Fruit fly (Drosophila melanogaster) whole organism, embryonic: Measurements from ENCODE around the gene cwo.
A peak's percentile ranks its signal among the peaks of the same experiment; 100 is the strongest.

Experiments used
- ATbp ChIP-seq: fragments of 200-800 bp; sonication (Bioruptor generic); optimal IDR thresholded peaks from 2 replicates; lab custom pipeline; 2017; ENCODE audit warnings: missing biosample characterization, mild to moderate bottlenecking, missing genetic modification characterization, missing genetic modification reagents
- Awh ChIP-seq: fragments of 200-800 bp; sonication (Bioruptor generic); IDR thresholded peaks from 2 replicates; pipeline ENCODE4, ENCODE4 v1.3.6; 2022; ENCODE audit warnings: missing biosample characterization, missing genetic modification characterization
- BtbVII ChIP-seq: fragments of 200-800 bp; sonication (Bioruptor generic); optimal IDR thresholded peaks from 3 replicates; lab custom pipeline; 2017; ENCODE audit warnings: missing biosample characterization, mild to moderate bottlenecking, missing genetic modification characterization
- CG1024 ChIP-seq: fragments of 200-800 bp; sonication (Bioruptor generic); IDR thresholded peaks from 2 replicates; pipeline ENCODE4 v1.3.6; 2022; ENCODE audit warnings: missing biosample characterization, missing genetic modification characterization
- CG10543 ChIP-seq: fragments of 200-800 bp; sonication (Bioruptor generic); optimal IDR thresholded peaks from 3 replicates; lab custom pipeline; 2017; ENCODE audit warnings: missing biosample characterization, mild to moderate bottlenecking, missing genetic modification characterization, moderate library complexity
- CG11696 ChIP-seq: fragments of 200-800 bp; sonication (Bioruptor generic); IDR thresholded peaks from 2 replicates; pipeline ENCODE4 v1.3.6; 2022; ENCODE audit warnings: missing biosample characterization, missing genetic modification characterization
- CG12219 ChIP-seq: fragments of 200-800 bp; sonication (Bioruptor generic); optimal IDR thresholded peaks from 3 replicates; lab custom pipeline; 2018; ENCODE audit warnings: missing biosample characterization, mild to moderate bottlenecking, missing genetic modification characterization
- CG1233 ChIP-seq: fragments of 200-800 bp; sonication (Bioruptor generic); optimal IDR thresholded peaks from 4 replicates; lab custom pipeline; 2018; ENCODE audit warnings: missing biosample characterization, mild to moderate bottlenecking, missing genetic modification characterization
- CG13624 ChIP-seq: fragments of 200-800 bp; sonication (Bioruptor generic); optimal IDR thresholded peaks from 2 replicates; lab custom pipeline; 2016; ENCODE audit warnings: missing biosample characterization, missing genetic modification characterization
- CG13894 ChIP-seq: fragments of 200-800 bp; sonication (Bioruptor generic); optimal IDR thresholded peaks from 3 replicates; lab custom pipeline; 2018; ENCODE audit warnings: missing biosample characterization, mild to moderate bottlenecking, missing genetic modification characterization, moderate library complexity
- CG15479 ChIP-seq: fragments of 200-800 bp; sonication (Bioruptor generic); optimal IDR thresholded peaks from 3 replicates; lab custom pipeline; 2019; ENCODE audit warnings: missing biosample characterization, mild to moderate bottlenecking, missing genetic modification characterization, moderate library complexity
- CG1647 ChIP-seq: fragments of 200-800 bp; sonication (Bioruptor generic); optimal IDR thresholded peaks from 3 replicates; lab custom pipeline; 2016; ENCODE audit warnings: missing biosample characterization, missing genetic modification characterization
- CG17385 ChIP-seq: fragments of 200-800 bp; sonication (Bioruptor generic); optimal IDR thresholded peaks from 3 replicates; lab custom pipeline; 2018; ENCODE audit warnings: missing biosample characterization, mild to moderate bottlenecking, missing genetic modification characterization
- CG2199 ChIP-seq: fragments of 200-800 bp; sonication (Bioruptor generic); IDR thresholded peaks from 3 replicates; pipeline ENCODE4 v1.3.6; 2022; ENCODE audit warnings: missing biosample characterization, missing genetic modification characterization
- CG2875 ChIP-seq: fragments of 200-800 bp; sonication (Bioruptor generic); optimal IDR thresholded peaks from 2 replicates; lab custom pipeline; 2017; ENCODE audit warnings: missing biosample characterization, mild to moderate bottlenecking, missing genetic modification characterization, missing genetic modification reagents
- CG31441 ChIP-seq: fragments of 200-800 bp; sonication (Bioruptor generic); IDR thresholded peaks from 2 replicates; pipeline ENCODE4 v1.3.6; 2022; ENCODE audit warnings: missing biosample characterization, missing genetic modification characterization
- CG3163 ChIP-seq: fragments of 200-800 bp; sonication (Bioruptor generic); optimal IDR thresholded peaks from 3 replicates; lab custom pipeline; 2016; ENCODE audit warnings: missing biosample characterization, missing genetic modification characterization
- CG34376 ChIP-seq: fragments of 200-800 bp; sonication (Bioruptor generic); optimal IDR thresholded peaks from 2 replicates; lab custom pipeline; 2018; ENCODE audit warnings: missing biosample characterization, mild to moderate bottlenecking, missing genetic modification characterization
- CG3847 ChIP-seq: fragments of 200-800 bp; sonication (Bioruptor generic); IDR thresholded peaks from 2 replicates; pipeline ENCODE4 v1.3.6; 2022; ENCODE audit warnings: missing biosample characterization, missing genetic modification characterization
- CG4707 ChIP-seq: fragments of 200-800 bp; sonication (Bioruptor generic); optimal IDR thresholded peaks from 2 replicates; lab custom pipeline; 2018; ENCODE audit warnings: missing biosample characterization, mild to moderate bottlenecking, missing genetic modification characterization, moderate library complexity
- CG7271 ChIP-seq: fragments of 200-800 bp; sonication (Bioruptor generic); optimal IDR thresholded peaks from 2 replicates; lab custom pipeline; 2018; ENCODE audit warnings: missing biosample characterization, mild to moderate bottlenecking, missing genetic modification characterization, moderate library complexity
- CG7786 ChIP-seq: fragments of 200-800 bp; sonication (Bioruptor generic); optimal IDR thresholded peaks from 2 replicates; lab custom pipeline; 2016; ENCODE audit warnings: missing biosample characterization, missing genetic modification characterization
- CG8281 ChIP-seq: fragments of 200-800 bp; sonication (Bioruptor generic); optimal IDR thresholded peaks from 2 replicates; lab custom pipeline; 2018; ENCODE audit warnings: missing biosample characterization, mild to moderate bottlenecking, missing genetic modification characterization, moderate library complexity
- CG9437 ChIP-seq: fragments of 200-800 bp; sonication (Bioruptor generic); optimal IDR thresholded peaks from 2 replicates; lab custom pipeline; 2018; ENCODE audit warnings: missing biosample characterization, mild to moderate bottlenecking, missing genetic modification characterization
- Camta ChIP-seq: fragments of 200-800 bp; sonication (Bioruptor generic); optimal IDR thresholded peaks from 2 replicates; lab custom pipeline; 2016; ENCODE audit warnings: missing biosample characterization, missing genetic modification characterization
- Chrac-16 ChIP-seq: fragments of 200-800 bp; sonication (Bioruptor generic); optimal IDR thresholded peaks from 3 replicates; lab custom pipeline; 2016; ENCODE audit warnings: missing biosample characterization, missing genetic modification characterization
- Dbx ChIP-seq: fragments of 200-800 bp; sonication (Bioruptor generic); IDR thresholded peaks from 3 replicates; pipeline ENCODE4 v1.3.6; 2022; ENCODE audit warnings: missing biosample characterization, missing genetic modification characterization
- Dref ChIP-seq: fragments of 200-800 bp; sonication (Bioruptor generic); IDR thresholded peaks from 2 replicates; pipeline ENCODE4 v1.3.6; 2022; ENCODE audit warnings: missing biosample characterization, missing genetic modification characterization
- Fer1 ChIP-seq: fragments of 200-800 bp; sonication (Bioruptor generic); optimal IDR thresholded peaks from 2 replicates; lab custom pipeline; 2017; ENCODE audit warnings: missing biosample characterization, mild to moderate bottlenecking, missing genetic modification characterization
- H2.0 ChIP-seq: fragments of 200-800 bp; sonication (Bioruptor generic); IDR thresholded peaks from 2 replicates; pipeline ENCODE4 v1.3.6; 2022; ENCODE audit warnings: missing biosample characterization, missing genetic modification characterization
- Hand ChIP-seq: fragments of 200-800 bp; sonication (Bioruptor generic); optimal IDR thresholded peaks from 2 replicates; lab custom pipeline; 2017; ENCODE audit warnings: mild to moderate bottlenecking, missing biosample characterization, missing genetic modification reagents, missing genetic modification characterization
- Hey ChIP-seq: fragments of 200-800 bp; sonication (Bioruptor generic); optimal IDR thresholded peaks from 3 replicates; lab custom pipeline; 2018; ENCODE audit warnings: missing biosample characterization, mild to moderate bottlenecking, missing genetic modification characterization
- Rfx ChIP-seq: fragments of 200-800 bp; sonication (Bioruptor generic); IDR thresholded peaks from 2 replicates; pipeline ENCODE4 v1.3.6; 2022; ENCODE audit warnings: missing biosample characterization, missing genetic modification characterization
- Sry-δ ChIP-seq: fragments of 200-800 bp; sonication (Bioruptor generic); optimal IDR thresholded peaks from 2 replicates; lab custom pipeline; 2016; ENCODE audit warnings: missing biosample characterization, missing genetic modification characterization
- bab2 ChIP-seq: fragments of 200-800 bp; sonication (Bioruptor generic); optimal IDR thresholded peaks from 2 replicates; lab custom pipeline; 2016; ENCODE audit warnings: missing biosample characterization, missing genetic modification characterization
- cad ChIP-seq: fragments of >200 bp; optimal IDR thresholded peaks from 2 replicates; lab custom pipeline; 2017; ENCODE audit warnings: missing biosample characterization, missing genetic modification characterization
- chinmo ChIP-seq: fragments of 200-800 bp; sonication (Bioruptor generic); IDR thresholded peaks from 4 replicates; pipeline ENCODE4 v1.3.6; 2022; ENCODE audit warnings: missing biosample characterization, missing genetic modification characterization; ENCODE audit not compliant: partially characterized antibody
- cwo ChIP-seq: fragments of 200-800 bp; sonication (Bioruptor generic); optimal IDR thresholded peaks from 3 replicates; lab custom pipeline; 2017; ENCODE audit warnings: missing biosample characterization, missing genetic modification characterization, mild to moderate bottlenecking, moderate library complexity, missing genetic modification reagents
- emc ChIP-seq: fragments of 200-800 bp; sonication (Bioruptor generic); optimal IDR thresholded peaks from 2 replicates; lab custom pipeline; 2016; ENCODE audit warnings: missing biosample characterization, missing genetic modification characterization
- esg ChIP-seq: fragments of 200-800 bp; sonication (Bioruptor generic); conservative IDR thresholded peaks from 2 replicates; pipeline ENCODE4 v1.3.6; 2022; ENCODE audit warnings: missing biosample characterization, missing genetic modification characterization
- fd3F ChIP-seq: fragments of 200-800 bp; sonication (Bioruptor generic); optimal IDR thresholded peaks from 2 replicates; lab custom pipeline; 2018; ENCODE audit warnings: missing biosample characterization, mild to moderate bottlenecking, missing genetic modification characterization, moderate library complexity
- mam ChIP-seq: fragments of 200-800 bp; sonication (Bioruptor generic); optimal IDR thresholded peaks from 3 replicates; lab custom pipeline; 2016; ENCODE audit warnings: missing biosample characterization, missing genetic modification characterization
- odd ChIP-seq: fragments of 200-800 bp; sonication (Bioruptor generic); optimal IDR thresholded peaks from 2 replicates; lab custom pipeline; 2017; ENCODE audit warnings: missing biosample characterization, mild to moderate bottlenecking, missing genetic modification characterization
- scrt ChIP-seq: fragments of 200-800 bp; sonication (Bioruptor generic); optimal IDR thresholded peaks from 2 replicates; lab custom pipeline; 2018; ENCODE audit warnings: missing biosample characterization, mild to moderate bottlenecking, missing genetic modification characterization, moderate library complexity
- sd ChIP-seq: fragments of 200-800 bp; sonication (Bioruptor generic); optimal IDR thresholded peaks from 3 replicates; lab custom pipeline; 2018; ENCODE audit warnings: missing biosample characterization, mild to moderate bottlenecking, missing genetic modification characterization, moderate library complexity
- shn ChIP-seq: fragments of 200-800 bp; sonication (Bioruptor generic); optimal IDR thresholded peaks from 3 replicates; lab custom pipeline; 2016; ENCODE audit warnings: missing biosample characterization, missing genetic modification characterization
- slbo ChIP-seq: fragments of 200-800 bp; sonication (Bioruptor generic); IDR thresholded peaks from 2 replicates; pipeline ENCODE4 v1.3.6; 2022; ENCODE audit warnings: missing biosample characterization, missing genetic modification characterization
- sqz ChIP-seq: fragments of 200-800 bp; sonication (Bioruptor generic); optimal IDR thresholded peaks from 3 replicates; lab custom pipeline; 2018; ENCODE audit warnings: missing biosample characterization, mild to moderate bottlenecking, missing genetic modification characterization
- toy ChIP-seq: fragments of 200-800 bp; sonication (Bioruptor generic); IDR thresholded peaks from 2 replicates; pipeline ENCODE4 v1.3.6; 2022; ENCODE audit warnings: missing biosample characterization, missing genetic modification characterization

The cwo gene

dm6 chr3R:10389877-10390468 lies 1.9 kb downstream of the cwo start (continued):
- TF ChIP-seq Chrac-16 (GFP tag; lab: Kevin White, UChicago): no peak
- no peak for TF ChIP-seq H2.0 (GFP tag; lab: Robert Waterston, UW)
- TF ChIP-seq Dref (GFP tag; lab: Robert Waterston, UW): no peak
- no peak for TF ChIP-seq CG7271 (tag; lab: Kevin White, UChicago)
- TF ChIP-seq CG1024: no peak
- TF ChIP-seq Sry-δ (GFP tag; lab: Kevin White, UChicago): no peak
- TF ChIP-seq CG3847 (GFP tag; lab: Robert Waterston, UW): no peak
- TF ChIP-seq cwo (GFP tag; lab: Kevin White, UChicago): peak; percentile 97
- no peak for TF ChIP-seq sqz (GFP tag; lab: Kevin White, UChicago)
- no peak for TF ChIP-seq CG1233 (GFP tag; lab: Kevin White, UChicago)

- TF ChIP-seq Camta (no peak), CG13624 (GFP tag; lab: Kevin White, UChicago) (peak; percentile 12), emc (GFP tag; lab: Kevin White, UChicago) (no peak), sqz (GFP tag; lab: Kevin White, UChicago) (peak; percentile 37), CG9437 (GFP tag; lab: Kevin White, UChicago) (no peak), odd (GFP tag; lab: Kevin White, UChicago) (peak; percentile 15), CG7786 (GFP tag; lab: Kevin White, UChicago) (peak; percentile 23), Rfx (GFP tag; lab: Robert Waterston, UW) (peak; percentile 42; the same call in 1 of the 2 replicates), scrt (GFP tag; lab: Kevin White, UChicago) (peak; percentile 57), mam (GFP tag; lab: Kevin White, UChicago) (no peak), CG2875 (GFP tag; lab: Kevin White, UChicago) (no peak), CG4707 (GFP tag; lab: Kevin White, UChicago) (no peak), Hey (tag; lab: Kevin White, UChicago) (peak; percentile 62), CG10543 (GFP tag; lab: Kevin White, UChicago) (peak; percentile 63), chinmo (0 out of 4 replicates have a peak, but pooled peaks have one; percentile 62), Fer1 (GFP tag; lab: Kevin White, UChicago) (peak; percentile 42), bab2 (GFP tag; lab: Kevin White, UChicago) (peak; percentile 60), ATbp (GFP tag; lab: Kevin White, UChicago) (peak; percentile 25), sd (tag; lab: Kevin White, UChicago) (peak; percentile 56), CG2199 (GFP tag; lab: Robert Waterston, UW) (no peak), CG15479 (GFP tag; lab: Kevin White, UChicago) (peak; percentile 6), CG34376 (GFP tag; lab: Kevin White, UChicago) (peak; percentile 50), cad (GFP tag; lab: Kevin White, UChicago) (no peak), fd3F (GFP tag; lab: Kevin White, UChicago) (no peak), CG12219 (GFP tag; lab: Kevin White, UChicago) (no peak), BtbVII (GFP tag; lab: Kevin White, UChicago) (peak; percentile 46), shn (GFP tag; lab: Kevin White, UChicago) (no peak), CG1647 (GFP tag; lab: Kevin White, UChicago) (peak; percentile 30), Awh (GFP tag; lab: Robert Waterston, UW) (no peak), Hand (GFP tag; lab: Kevin White, UChicago) (peak; percentile 23), CG13894 (tag; lab: Kevin White, UChicago) (peak; percentile 20), toy (GFP tag; lab: Robert Waterston, UW) (no peak), CG17385 (no peak), slbo (GFP tag; lab: Robert Waterston, UW) (no peak), Dbx (GFP tag; lab: Robert Waterston, UW) (peak; percentile 19; the same call in 1 of the 3 replicates), CG8281 (peak; percentile 1), CG3163 (GFP tag; lab: Kevin White, UChicago) (no peak), esg (GFP tag; lab: Robert Waterston, UW) (no peak), CG31441 (no peak), CG11696 (GFP tag; lab: Robert Waterston, UW) (no peak)
Measured at dm6 chr3R:10390914-10391377, 2.9 kb downstream of the cwo start.
